Worm (Caenorhabditis elegans) whole organism, midembryonic: Measurements from ENCODE around the gene nspb-11.

Experiments used
- T22C8.4 ChIP-seq: fragments of 200-800 bp; sonication (Bioruptor generic); IDR thresholded peaks from 2 replicates; pipeline ENCODE4 v1.3.6; 2022; ENCODE audit warnings: missing genetic modification characterization, missing compliant biosample characterization
- cog-1 ChIP-seq: sonication (generic microtip); optimal IDR thresholded peaks from 2 replicates; lab custom pipeline; 2016; ENCODE audit warnings: missing genetic modification characterization, missing compliant biosample characterization
- flt-1 ChIP-seq: fragments of 200-800 bp; sonication (Bioruptor generic); IDR thresholded peaks from 2 replicates; pipeline ENCODE4 v1.3.6; 2022; ENCODE audit warnings: missing genetic modification characterization, missing compliant biosample characterization
- klf-2 ChIP-seq: fragments of 200-800 bp; sonication (Bioruptor generic); conservative IDR thresholded peaks from 2 replicates; pipeline ENCODE4 v1.3.6; 2022; ENCODE audit warnings: missing genetic modification reagents, missing genetic modification characterization, missing compliant biosample characterization
- med-1 ChIP-seq: sonication (generic microtip); optimal IDR thresholded peaks from 2 replicates; lab custom pipeline; 2017; ENCODE audit warnings: missing genetic modification characterization, mild to moderate bottlenecking, missing compliant biosample characterization, antibody characterized with exemption, missing genetic modification reagents; ENCODE audit not compliant: insufficient read depth
- ref-1 ChIP-seq: fragments of 200-800 bp; sonication (Bioruptor generic); conservative IDR thresholded peaks from 2 replicates; pipeline ENCODE4 v1.3.6; 2022; ENCODE audit warnings: missing genetic modification reagents, missing genetic modification characterization, missing compliant biosample characterization
- tab-1 ChIP-seq: fragments of 200-800 bp; sonication (Bioruptor generic); IDR thresholded peaks from 2 replicates; pipeline ENCODE4 v1.3.6; 2022; ENCODE audit warnings: missing genetic modification characterization, missing compliant biosample characterization
- ztf-29 ChIP-seq: fragments of 200-800 bp; sonication (Bioruptor generic); IDR thresholded peaks from 2 replicates; pipeline ENCODE4 v1.3.6; 2022; ENCODE audit warnings: missing genetic modification reagents, missing genetic modification characterization, missing compliant biosample characterization

DNA sequence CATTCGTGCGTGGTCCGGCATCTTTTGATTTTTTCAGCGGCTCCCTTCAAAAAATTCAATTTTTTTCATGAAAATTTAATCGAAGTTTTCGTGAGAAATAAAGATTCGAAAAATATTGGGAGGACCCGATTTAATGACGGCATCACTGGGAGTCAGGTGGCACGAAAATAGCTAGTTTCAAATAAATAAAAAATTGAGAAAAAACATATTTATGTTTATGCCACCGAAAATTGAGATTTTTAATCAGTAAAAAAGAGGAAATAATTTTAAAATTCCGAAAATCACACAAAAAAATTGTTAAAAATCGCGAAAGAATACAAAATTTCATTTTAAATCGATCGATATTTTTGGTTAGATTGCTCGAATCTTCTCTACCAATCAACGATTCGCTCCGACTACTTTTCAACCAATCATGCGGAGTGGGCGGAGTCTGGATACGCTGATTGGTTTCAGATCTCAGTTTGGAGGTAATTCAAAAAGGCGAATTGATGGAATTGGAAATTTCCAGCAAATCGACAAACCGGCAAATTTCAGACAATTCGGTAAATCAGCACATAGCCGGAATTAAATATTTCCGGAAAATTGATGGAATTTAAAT lies 29.0 kb upstream of the nspb-11 start, which contains the start of gene gsy-1:
- TF ChIP-seq med-1 (GFP tag; lab: Kevin White, UChicago) (no peak), T22C8.4 (no peak), ztf-29 (GFP tag; lab: Robert Waterston, UW) (no peak), cog-1 (tag; lab: Kevin White, UChicago) (no peak), ref-1 (no peak), flt-1 (GFP tag; lab: Robert Waterston, UW) (no peak), klf-2 (no peak), tab-1 (GFP tag; lab: Robert Waterston, UW) (no peak)
